Worm (Caenorhabditis elegans): ENCODE data around the gene jmjd-2.

ce11 chrII:14256779-14257178 is 13.4 kb upstream of the jmjd-2 start, which contains the start of gene Y54G11A.19:
- TF ChIP-seq him-1 (tag; optimal IDR thresholded peaks at IDR 0.05) (no peak), W03F9.2 (tag; optimal IDR thresholded peaks at IDR 0.05) (no peak), dao-5 (tag; optimal IDR thresholded peaks at IDR 0.05) (no peak)
